Worm (Caenorhabditis elegans) whole organism, L3 larva: ENCODE data around the gene C14F11.7.

Experiments used
- R02D3.7 ChIP-seq: fragments of 150-350 bp; optimal IDR thresholded peaks from 2 replicates; lab custom pipeline; 2014; ENCODE audit warnings: missing biosample characterization, missing genetic modification characterization
- ZK546.5 ChIP-seq: sonication (generic microtip); optimal IDR thresholded peaks from 2 replicates; lab custom pipeline; 2017; ENCODE audit warnings: missing biosample characterization, missing genetic modification characterization
- aly-2 ChIP-seq: fragments of 150-350 bp; optimal IDR thresholded peaks from 2 replicates; lab custom pipeline; 2014; ENCODE audit warnings: missing biosample characterization, missing genetic modification characterization
- ama-1 ChIP-seq: fragments of 150-350 bp; optimal IDR thresholded peaks from 2 replicates; lab custom pipeline; 2018
- ceh-82 ChIP-seq: fragments of 150-350 bp; optimal IDR thresholded peaks from 2 replicates; lab custom pipeline; 2014; ENCODE audit warnings: missing biosample characterization, missing genetic modification characterization
- ceh-9 ChIP-seq: sonication (generic microtip); optimal IDR thresholded peaks from 2 replicates; lab custom pipeline; 2018; ENCODE audit warnings: missing biosample characterization, missing genetic modification characterization
- daf-12 ChIP-seq: fragments of 150-350 bp; optimal IDR thresholded peaks from 2 replicates; lab custom pipeline; 2014; ENCODE audit warnings: missing biosample characterization, missing genetic modification reagents, missing genetic modification characterization
- egl-27 ChIP-seq: sonication (generic microtip); optimal IDR thresholded peaks from 4 replicates; lab custom pipeline; 2017; ENCODE audit warnings: missing biosample characterization, missing genetic modification reagents, missing genetic modification characterization
- elt-1 ChIP-seq: fragments of 150-350 bp; optimal IDR thresholded peaks from 2 replicates; lab custom pipeline; 2014; ENCODE audit warnings: missing biosample characterization, missing genetic modification characterization
- elt-2 ChIP-seq: sonication (generic microtip); optimal IDR thresholded peaks from 2 replicates; lab custom pipeline; 2016; ENCODE audit warnings: missing genetic modification reagents, mild to moderate bottlenecking, missing genetic modification characterization, missing compliant biosample characterization
- elt-3 ChIP-seq, 3 experiments: fragments of 150-350 bp in 1 of 3; sonication (generic microtip) in 2 of 3; optimal IDR thresholded peaks; 2 replicates in 2 of 3; 4 replicates in 1 of 3; lab custom pipeline; 2014 to 2017; ENCODE audit warnings: missing biosample characterization in 3 of 3, missing genetic modification characterization in 3 of 3
- fkh-10 ChIP-seq: sonication (generic microtip); optimal IDR thresholded peaks from 2 replicates; lab custom pipeline; 2017; ENCODE audit warnings: missing biosample characterization, missing genetic modification reagents, missing genetic modification characterization
- fkh-2 ChIP-seq: fragments of 150-350 bp; optimal IDR thresholded peaks from 2 replicates; lab custom pipeline; 2014; ENCODE audit warnings: missing biosample characterization, missing genetic modification reagents, missing genetic modification characterization
- fos-1 ChIP-seq: fragments of 150-350 bp; optimal IDR thresholded peaks from 2 replicates; lab custom pipeline; 2014; ENCODE audit warnings: missing biosample characterization, missing genetic modification characterization
- hmg-11 ChIP-seq: sonication (generic microtip); optimal IDR thresholded peaks from 2 replicates; lab custom pipeline; 2016; ENCODE audit warnings: missing genetic modification characterization, missing compliant biosample characterization
- jun-1 ChIP-seq: fragments of 150-350 bp; optimal IDR thresholded peaks from 2 replicates; lab custom pipeline; 2014; ENCODE audit warnings: missing biosample characterization, missing genetic modification reagents, missing genetic modification characterization
- lin-15B ChIP-seq: fragments of 150-350 bp; optimal IDR thresholded peaks from 2 replicates; lab custom pipeline; 2014; ENCODE audit warnings: missing biosample characterization, missing genetic modification characterization
- lin-39 ChIP-seq: fragments of 150-350 bp; optimal IDR thresholded peaks from 2 replicates; lab custom pipeline; 2018; ENCODE audit warnings: missing biosample characterization, missing genetic modification reagents, missing genetic modification characterization
- nfya-1 ChIP-seq: sonication (generic microtip); optimal IDR thresholded peaks from 2 replicates; lab custom pipeline; 2017; ENCODE audit warnings: missing genetic modification characterization, mild to moderate bottlenecking, missing compliant biosample characterization, antibody characterized with exemption, moderate library complexity; ENCODE audit not compliant: insufficient read depth
- nhr-237 ChIP-seq: fragments of 150-350 bp; optimal IDR thresholded peaks from 2 replicates; lab custom pipeline; 2014; ENCODE audit warnings: missing biosample characterization, missing genetic modification characterization
- nhr-43 ChIP-seq: sonication (generic microtip); optimal IDR thresholded peaks from 2 replicates; lab custom pipeline; 2016; ENCODE audit warnings: mild to moderate bottlenecking, missing genetic modification characterization, missing compliant biosample characterization; ENCODE audit not compliant: poor library complexity, severe bottlenecking
- nhr-67 ChIP-seq: fragments of 150-350 bp; optimal IDR thresholded peaks from 2 replicates; lab custom pipeline; 2014; ENCODE audit warnings: missing biosample characterization, missing genetic modification characterization
- nhr-77 ChIP-seq: fragments of 150-350 bp; optimal IDR thresholded peaks from 2 replicates; lab custom pipeline; 2014; ENCODE audit warnings: missing biosample characterization, missing genetic modification characterization
- pha-4 ChIP-seq: fragments of 150-350 bp; optimal IDR thresholded peaks from 2 replicates; lab custom pipeline; 2014; ENCODE audit warnings: missing biosample characterization, missing genetic modification reagents, missing genetic modification characterization
- pqm-1 ChIP-seq: fragments of 150-350 bp; optimal IDR thresholded peaks from 2 replicates; lab custom pipeline; 2017; ENCODE audit warnings: missing biosample characterization, missing genetic modification characterization, inconsistent platforms
- skn-1 ChIP-seq: fragments of 150-350 bp; optimal IDR thresholded peaks from 2 replicates; lab custom pipeline; 2014; ENCODE audit warnings: missing biosample characterization, missing genetic modification characterization
- snpc-4 ChIP-seq: fragments of 150-350 bp; optimal IDR thresholded peaks from 2 replicates; lab custom pipeline; 2014; ENCODE audit warnings: missing biosample characterization, missing genetic modification characterization
- tbx-2 ChIP-seq: sonication (generic microtip); optimal IDR thresholded peaks from 2 replicates; lab custom pipeline; 2016; ENCODE audit warnings: mild to moderate bottlenecking, missing genetic modification characterization, missing compliant biosample characterization
- unc-62 ChIP-seq: fragments of 150-350 bp; sonication (generic microtip); optimal IDR thresholded peaks from 4 replicates; lab custom pipeline; 2014; ENCODE audit warnings: missing biosample characterization, missing genetic modification reagents, missing genetic modification characterization
- zag-1 ChIP-seq: fragments of 150-350 bp; optimal IDR thresholded peaks from 2 replicates; lab custom pipeline; 2014; ENCODE audit warnings: missing biosample characterization, missing genetic modification characterization
- ztf-11 ChIP-seq: fragments of 150-350 bp; optimal IDR thresholded peaks from 2 replicates; lab custom pipeline; 2014; ENCODE audit warnings: missing biosample characterization, missing genetic modification characterization
- ztf-4 ChIP-seq: fragments of 150-350 bp; optimal IDR thresholded peaks from 2 replicates; lab custom pipeline; 2014; ENCODE audit warnings: missing biosample characterization, missing genetic modification characterization

Gene C14F11.7

ce11 chrX:6169252-6169651, 39.1 kb downstream of the C14F11.7 start, which contains the start of gene T25B2.2:
Gene T25B2.2 (plus strand): TSS chrX:6169643.
- peak; percentile 42 for TF ChIP-seq pqm-1 (tag; lab: Kevin White, UChicago)
- peak; percentile 86 for TF ChIP-seq elt-2 (tag; lab: Kevin White, UChicago)
- no peak for TF ChIP-seq jun-1
- TF ChIP-seq egl-27, result no peak

ce11 chrX:6167376-6167775, 41.0 kb downstream of the C14F11.7 start:
- TF ChIP-seq aly-2 (tag; lab: Kevin White, UChicago) (no peak), ztf-4 (tag; lab: Kevin White, UChicago) (no peak), elt-2 (tag; lab: Kevin White, UChicago) (peak; percentile 61), lin-15B (tag; lab: Kevin White, UChicago) (no peak)

ce11 chrX:6162037-6162436, 46.3 kb downstream of the C14F11.7 start:
- TF ChIP-seq nfya-1 (peak; percentile 47), ztf-4 (tag; lab: Kevin White, UChicago) (no peak)

ce11 chrX:6160427-6160826, 47.9 kb downstream of the C14F11.7 start, which contains the start of gene odd-2:
Gene odd-2 (minus strand): TSS chrX:6160527.
- TF ChIP-seq nhr-237 (tag; lab: Kevin White, UChicago) (no peak), unc-62 (GFP tag; lab: Kevin White, UChicago) (no peak), pha-4 (no peak), fos-1 (tag; lab: Kevin White, UChicago) (no peak), skn-1 (no peak), fkh-2 (no peak), hmg-11 (tag; lab: Kevin White, UChicago) (no peak), elt-3 (tag; optimal IDR thresholded peaks at IDR 0.05; lab: Kevin White, UChicago) (no peak), nhr-67 (no peak)

ce11 chrX:6159562-6159961, 48.8 kb downstream of the C14F11.7 start:
- TF ChIP-seq elt-1 (tag; lab: Kevin White, UChicago) (no peak), egl-27 (no peak), ceh-9 (tag; lab: Kevin White, UChicago) (no peak), ZK546.5 (tag; lab: Kevin White, UChicago) (no peak), fkh-10 (GFP tag; lab: Kevin White, UChicago) (no peak), lin-39 (tag; lab: Kevin White, UChicago) (no peak), elt-2 (tag; lab: Kevin White, UChicago) (no peak), ama-1 (lab: Kevin White, UChicago) (no peak), elt-3 (tag; optimal IDR thresholded peaks at IDR 0.05; lab: Kevin White, UChicago) (no peak), zag-1 (tag; lab: Kevin White, UChicago) (no peak), jun-1 (no peak), R02D3.7 (tag; lab: Kevin White, UChicago) (no peak), daf-12 (tag; lab: Kevin White, UChicago) (no peak), snpc-4 (tag; lab: Kevin White, UChicago) (no peak), aly-2 (tag; lab: Kevin White, UChicago) (no peak), nhr-43 (tag; lab: Kevin White, UChicago) (no peak), nhr-77 (tag; lab: Kevin White, UChicago) (no peak), tbx-2 (tag; lab: Kevin White, UChicago) (no peak), ceh-82 (tag; lab: Kevin White, UChicago) (no peak), ztf-11 (no peak)
